Worm (Caenorhabditis elegans) whole organism, L2 larva: ENCODE measurements around the gene nhr-115.

Experiments
- F13H6.1 ChIP-seq: sonication (generic microtip); optimal IDR thresholded peaks from 2 replicates; lab custom pipeline; 2016; ENCODE audit warnings: missing genetic modification characterization, missing compliant biosample characterization
- R02D3.7 ChIP-seq: fragments of 150-350 bp; optimal IDR thresholded peaks from 2 replicates; lab custom pipeline; 2014; ENCODE audit warnings: missing biosample characterization, missing genetic modification characterization
- Y55F3AM.14 ChIP-seq: fragments of 200-800 bp; sonication (Bioruptor generic); optimal IDR thresholded peaks from 2 replicates; lab custom pipeline; 2018; ENCODE audit warnings: mild to moderate bottlenecking, missing genetic modification characterization, missing compliant biosample characterization
- ZK546.5 ChIP-seq: sonication (generic microtip); optimal IDR thresholded peaks from 2 replicates; lab custom pipeline; 2017; ENCODE audit warnings: missing biosample characterization, missing genetic modification characterization
- alr-1 ChIP-seq: fragments of 150-350 bp; optimal IDR thresholded peaks from 2 replicates; lab custom pipeline; 2014; ENCODE audit warnings: missing biosample characterization, missing genetic modification characterization
- aly-2 ChIP-seq: fragments of 150-350 bp; optimal IDR thresholded peaks from 2 replicates; lab custom pipeline; 2014; ENCODE audit warnings: missing biosample characterization, missing genetic modification characterization
- ama-1 ChIP-seq: fragments of 150-350 bp; optimal IDR thresholded peaks from 2 replicates; lab custom pipeline; 2018; ENCODE audit warnings: inconsistent platforms
- blmp-1 ChIP-seq: sonication (generic microtip); optimal IDR thresholded peaks from 2 replicates; lab custom pipeline; 2017; ENCODE audit warnings: missing genetic modification characterization, mild to moderate bottlenecking, missing compliant biosample characterization, antibody characterized with exemption, moderate library complexity; ENCODE audit not compliant: insufficient read depth
- ceh-16 ChIP-seq: fragments of 150-350 bp; optimal IDR thresholded peaks from 2 replicates; lab custom pipeline; 2014; ENCODE audit warnings: missing biosample characterization, missing genetic modification characterization
- ceh-82 ChIP-seq: fragments of 150-350 bp; optimal IDR thresholded peaks from 2 replicates; lab custom pipeline; 2014; ENCODE audit warnings: missing biosample characterization, missing genetic modification characterization
- crh-2 ChIP-seq: sonication (generic microtip); optimal IDR thresholded peaks from 2 replicates; lab custom pipeline; 2017; ENCODE audit warnings: missing biosample characterization, missing genetic modification characterization
- dmd-4 ChIP-seq: sonication (generic microtip); optimal IDR thresholded peaks from 2 replicates; lab custom pipeline; 2017; ENCODE audit warnings: missing biosample characterization, missing genetic modification characterization
- egl-27 ChIP-seq: sonication (generic microtip); optimal IDR thresholded peaks from 3 replicates; lab custom pipeline; 2017; ENCODE audit warnings: missing biosample characterization, missing genetic modification reagents, missing genetic modification characterization
- elt-1 ChIP-seq: fragments of 150-350 bp; optimal IDR thresholded peaks from 2 replicates; lab custom pipeline; 2014; ENCODE audit warnings: missing biosample characterization, missing genetic modification characterization
- elt-3 ChIP-seq: sonication (generic microtip); optimal IDR thresholded peaks from 2 replicates; lab custom pipeline; 2017; ENCODE audit warnings: missing biosample characterization, missing genetic modification characterization
- lin-11 ChIP-seq: fragments of 150-350 bp; sonication (generic microtip); optimal IDR thresholded peaks from 2 replicates; lab custom pipeline; 2014; ENCODE audit warnings: missing biosample characterization, missing genetic modification characterization, inconsistent platforms, mixed read lengths
- lin-13 ChIP-seq: fragments of 150-350 bp; optimal IDR thresholded peaks from 2 replicates; lab custom pipeline; 2014; ENCODE audit warnings: missing biosample characterization, missing genetic modification reagents, missing genetic modification characterization
- mab-5 ChIP-seq: fragments of 150-350 bp; optimal IDR thresholded peaks from 2 replicates; lab custom pipeline; 2014; ENCODE audit warnings: missing biosample characterization, missing genetic modification characterization
- mbf-1 ChIP-seq: sonication (generic microtip); optimal IDR thresholded peaks from 2 replicates; lab custom pipeline; 2017; ENCODE audit warnings: missing biosample characterization, missing genetic modification characterization
- mdl-1 ChIP-seq, 2 experiments: fragments of 150-350 bp in 1 of 2; sonication (generic microtip) in 1 of 2; optimal IDR thresholded peaks; 2 replicates each; lab custom pipeline; 2017; ENCODE audit warnings: missing biosample characterization in 2 of 2, missing genetic modification characterization in 2 of 2
- nhr-10 ChIP-seq: sonication (generic microtip); optimal IDR thresholded peaks from 2 replicates; lab custom pipeline; 2017; ENCODE audit warnings: missing biosample characterization, missing genetic modification characterization
- nhr-12 ChIP-seq: fragments of 150-350 bp; optimal IDR thresholded peaks from 2 replicates; lab custom pipeline; 2014; ENCODE audit warnings: missing biosample characterization, missing genetic modification characterization
- nhr-129 ChIP-seq: fragments of 150-350 bp; optimal IDR thresholded peaks from 2 replicates; lab custom pipeline; 2014; ENCODE audit warnings: missing biosample characterization, missing genetic modification characterization
- nhr-21 ChIP-seq: fragments of 150-350 bp; optimal IDR thresholded peaks from 2 replicates; lab custom pipeline; 2014; ENCODE audit warnings: missing biosample characterization, missing genetic modification characterization
- nhr-23 ChIP-seq: fragments of 150-350 bp; optimal IDR thresholded peaks from 2 replicates; lab custom pipeline; 2014; ENCODE audit warnings: missing biosample characterization, missing genetic modification reagents, missing genetic modification characterization
- nhr-237 ChIP-seq: fragments of 150-350 bp; optimal IDR thresholded peaks from 2 replicates; lab custom pipeline; 2014; ENCODE audit warnings: missing biosample characterization, missing genetic modification characterization
- nhr-25 ChIP-seq: fragments of 150-350 bp; sonication (generic microtip); optimal IDR thresholded peaks from 3 replicates; lab custom pipeline; 2014; ENCODE audit warnings: missing biosample characterization, missing genetic modification characterization
- nhr-6 ChIP-seq: fragments of 150-350 bp; optimal IDR thresholded peaks from 2 replicates; lab custom pipeline; 2014; ENCODE audit warnings: missing biosample characterization, missing genetic modification characterization
- nhr-77 ChIP-seq: fragments of 150-350 bp; optimal IDR thresholded peaks from 2 replicates; lab custom pipeline; 2014; ENCODE audit warnings: missing biosample characterization, missing genetic modification characterization
- peb-1 ChIP-seq: fragments of 150-350 bp; optimal IDR thresholded peaks from 2 replicates; lab custom pipeline; 2014; ENCODE audit warnings: missing biosample characterization, missing genetic modification characterization
- skn-1 ChIP-seq: sonication (generic microtip); optimal IDR thresholded peaks from 2 replicates; lab custom pipeline; 2017; ENCODE audit warnings: missing biosample characterization, missing genetic modification characterization
- sma-9 ChIP-seq, 2 experiments: fragments of 150-350 bp in 1 of 2; sonication (generic microtip) in 1 of 2; optimal IDR thresholded peaks; 2 replicates each; lab custom pipeline; 2014 to 2016; ENCODE audit warnings: missing genetic modification characterization in 2 of 2, mild to moderate bottlenecking in 1 of 2, missing biosample characterization in 1 of 2, missing compliant biosample characterization in 1 of 2, missing genetic modification reagents in 1 of 2, moderate library complexity in 1 of 2
- unc-62 ChIP-seq: fragments of 150-350 bp; optimal IDR thresholded peaks from 2 replicates; lab custom pipeline; 2014; ENCODE audit warnings: missing biosample characterization, missing genetic modification reagents, missing genetic modification characterization
- zag-1 ChIP-seq: fragments of 150-350 bp; optimal IDR thresholded peaks from 2 replicates; lab custom pipeline; 2014; ENCODE audit warnings: missing biosample characterization, missing genetic modification characterization
- ztf-1 ChIP-seq: fragments of 200-800 bp; sonication (Bioruptor generic); conservative IDR thresholded peaks from 2 replicates; pipeline ENCODE4 v1.3.6; 2022; ENCODE audit warnings: missing genetic modification characterization, missing compliant biosample characterization
- ztf-11 ChIP-seq: sonication (generic microtip); optimal IDR thresholded peaks from 2 replicates; lab custom pipeline; 2017; ENCODE audit warnings: missing biosample characterization, missing genetic modification characterization
- ztf-4 ChIP-seq: fragments of 150-350 bp; optimal IDR thresholded peaks from 2 replicates; lab custom pipeline; 2014; ENCODE audit warnings: missing biosample characterization, missing genetic modification characterization

The nhr-115 gene

ce11 chrV:2264925-2265324, 27.4 kb upstream of the nhr-115 start:
- TF ChIP-seq ama-1 = no peak

- TF ChIP-seq mab-5 (tag; lab: Kevin White, UChicago) = no peak
- TF ChIP-seq nhr-23 = no peak
- no peak for TF ChIP-seq nhr-77 (tag; lab: Kevin White, UChicago)
- TF ChIP-seq nhr-237 = no peak
- TF ChIP-seq ZK546.5 = no peak
- TF ChIP-seq nhr-129 = no peak
- no peak for TF ChIP-seq skn-1 (tag; lab: Kevin White, UChicago)
- no peak for TF ChIP-seq Y55F3AM.14 (GFP tag; lab: Kevin White, UChicago)
- TF ChIP-seq ztf-4 = no peak
- TF ChIP-seq ama-1 = no peak
- no peak for TF ChIP-seq nhr-12
- TF ChIP-seq R02D3.7 (tag; lab: Kevin White, UChicago) = no peak
- TF ChIP-seq sma-9 (GFP tag; optimal IDR thresholded peaks at IDR 0.05; lab: Kevin White, UChicago) = no peak
- TF ChIP-seq sma-9 (tag; optimal IDR thresholded peaks at IDR 0.05; lab: Kevin White, UChicago) = no peak
- no peak for TF ChIP-seq nhr-10
- no peak for TF ChIP-seq ztf-11
- TF ChIP-seq peb-1 (tag; lab: Kevin White, UChicago) = no peak
- TF ChIP-seq, all 48 proteins: peak for 0
Observed at ce11 chrV:2266958-2267357, 25.4 kb upstream of the nhr-115 start, which contains the start of gene nhr-275. TSS of gene nhr-275 (minus strand) at chrV:2267058.

- TF ChIP-seq blmp-1 (tag; lab: Kevin White, UChicago) (no peak), ceh-16 (no peak), elt-1 (tag; lab: Kevin White, UChicago) (no peak), lin-13 (GFP tag; lab: Kevin White, UChicago) (no peak), Y55F3AM.14 (GFP tag; lab: Kevin White, UChicago) (no peak), ceh-82 (tag; lab: Kevin White, UChicago) (no peak), elt-3 (tag; lab: Kevin White, UChicago) (no peak), nhr-21 (tag; lab: Kevin White, UChicago) (no peak), R02D3.7 (tag; lab: Kevin White, UChicago) (no peak), mdl-1 (tag; optimal IDR thresholded peaks at IDR 0.05; lab: Kevin White, UChicago) (no peak), nhr-237 (no peak), nhr-129 (no peak), F13H6.1 (no peak), ZK546.5 (no peak), nhr-12 (no peak), ama-1 (no peak), unc-62 (GFP tag; lab: Kevin White, UChicago) (no peak), ztf-1 (GFP tag; lab: Robert Waterston, UW) (no peak), peb-1 (tag; lab: Kevin White, UChicago) (no peak)
- TF ChIP-seq, all 48 proteins: peak for 0
Observed at ce11 chrV:2271750-2272149, 20.6 kb upstream of the nhr-115 start, which contains the start of gene Y5H2A.1. TSS of gene Y5H2A.1 (minus strand) at chrV:2271850.

ce11 chrV:2274253-2274892, 18.0 kb upstream of the nhr-115 start, which contains the start of the genes Y5H2A.4 and abu-4:
TSS of gene Y5H2A.4 (minus strand) at chrV:2274353.
TSS of gene abu-4 (plus strand) at chrV:2274842.
- no peak for TF ChIP-seq dmd-4 (tag; lab: Kevin White, UChicago)
- TF ChIP-seq, all 48 proteins: peak for 0

DNA sequence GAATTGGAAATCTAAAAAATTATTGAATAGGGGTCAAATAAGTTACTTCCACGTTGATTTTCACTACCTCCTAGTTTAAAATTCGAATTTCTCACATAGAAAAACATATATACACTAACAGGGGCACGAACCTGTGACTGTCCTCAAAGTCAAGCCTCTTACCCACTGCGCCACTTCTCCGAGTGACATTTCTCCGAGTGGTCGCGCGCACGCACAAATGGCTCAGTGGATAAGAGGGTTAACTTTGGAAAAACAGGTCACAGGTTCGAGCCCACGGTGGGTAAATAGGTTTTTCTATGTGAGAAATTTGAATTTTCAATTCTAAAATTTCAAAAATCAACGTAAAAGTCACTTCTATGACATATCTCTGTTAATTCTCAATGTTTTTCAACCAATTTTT, 15.1 kb upstream of the nhr-115 start:
- TF ChIP-seq elt-3 (tag; lab: Kevin White, UChicago) (no peak), lin-11 (tag; lab: Kevin White, UChicago) (no peak), crh-2 (no peak), alr-1 (tag; lab: Kevin White, UChicago) (no peak), mbf-1 (tag; lab: Kevin White, UChicago) (no peak), R02D3.7 (tag; lab: Kevin White, UChicago) (no peak), ztf-11 (no peak), ztf-4 (no peak), ztf-1 (GFP tag; lab: Robert Waterston, UW) (no peak), zag-1 (no peak), sma-9 (GFP tag; optimal IDR thresholded peaks at IDR 0.05; lab: Kevin White, UChicago) (no peak), sma-9 (tag; optimal IDR thresholded peaks at IDR 0.05; lab: Kevin White, UChicago) (no peak), aly-2 (tag; lab: Kevin White, UChicago) (no peak), egl-27 (no peak), F13H6.1 (no peak), nhr-25 (no peak), nhr-6 (tag; lab: Kevin White, UChicago) (no peak)
